Worm (Caenorhabditis elegans) whole organism, L2 larva: ENCODE results near the gene tir-1.

Experiments
- C34F6.9 ChIP-seq: fragments of 150-350 bp; optimal IDR thresholded peaks from 2 replicates; lab custom pipeline; 2014; ENCODE audit warnings: missing biosample characterization, missing genetic modification characterization
- F13H6.1 ChIP-seq: sonication (generic microtip); optimal IDR thresholded peaks from 2 replicates; lab custom pipeline; 2016; ENCODE audit warnings: missing genetic modification characterization, missing compliant biosample characterization
- R02D3.7 ChIP-seq: fragments of 150-350 bp; optimal IDR thresholded peaks from 2 replicates; lab custom pipeline; 2014; ENCODE audit warnings: missing biosample characterization, missing genetic modification characterization
- Y55F3AM.14 ChIP-seq: fragments of 200-800 bp; sonication (Bioruptor generic); optimal IDR thresholded peaks from 2 replicates; lab custom pipeline; 2018; ENCODE audit warnings: mild to moderate bottlenecking, missing genetic modification characterization, missing compliant biosample characterization
- alr-1 ChIP-seq: fragments of 150-350 bp; optimal IDR thresholded peaks from 2 replicates; lab custom pipeline; 2014; ENCODE audit warnings: missing biosample characterization, missing genetic modification characterization
- aly-2 ChIP-seq: fragments of 150-350 bp; optimal IDR thresholded peaks from 2 replicates; lab custom pipeline; 2014; ENCODE audit warnings: missing biosample characterization, missing genetic modification characterization
- ama-1 ChIP-seq: fragments of 150-350 bp; optimal IDR thresholded peaks from 2 replicates; lab custom pipeline; 2018; ENCODE audit warnings: inconsistent platforms
- ceh-16 ChIP-seq: fragments of 150-350 bp; optimal IDR thresholded peaks from 2 replicates; lab custom pipeline; 2014; ENCODE audit warnings: missing biosample characterization, missing genetic modification characterization
- ceh-82 ChIP-seq: fragments of 150-350 bp; optimal IDR thresholded peaks from 2 replicates; lab custom pipeline; 2014; ENCODE audit warnings: missing biosample characterization, missing genetic modification characterization
- crh-2 ChIP-seq: sonication (generic microtip); optimal IDR thresholded peaks from 2 replicates; lab custom pipeline; 2017; ENCODE audit warnings: missing biosample characterization, missing genetic modification characterization
- dmd-4 ChIP-seq: sonication (generic microtip); optimal IDR thresholded peaks from 2 replicates; lab custom pipeline; 2017; ENCODE audit warnings: missing biosample characterization, missing genetic modification characterization
- elt-1 ChIP-seq: fragments of 150-350 bp; optimal IDR thresholded peaks from 2 replicates; lab custom pipeline; 2014; ENCODE audit warnings: missing biosample characterization, missing genetic modification characterization
- elt-3 ChIP-seq: sonication (generic microtip); optimal IDR thresholded peaks from 2 replicates; lab custom pipeline; 2017; ENCODE audit warnings: missing biosample characterization, missing genetic modification characterization
- fos-1 ChIP-seq: fragments of 150-350 bp; optimal IDR thresholded peaks from 2 replicates; lab custom pipeline; 2014; ENCODE audit warnings: missing biosample characterization, missing genetic modification characterization
- gmeb-1 ChIP-seq: fragments of 150-350 bp; optimal IDR thresholded peaks from 2 replicates; lab custom pipeline; 2014; ENCODE audit warnings: missing biosample characterization, missing genetic modification characterization
- lin-11 ChIP-seq: fragments of 150-350 bp; sonication (generic microtip); optimal IDR thresholded peaks from 2 replicates; lab custom pipeline; 2014; ENCODE audit warnings: missing biosample characterization, missing genetic modification characterization, inconsistent platforms, mixed read lengths
- lin-13 ChIP-seq: fragments of 150-350 bp; optimal IDR thresholded peaks from 2 replicates; lab custom pipeline; 2014; ENCODE audit warnings: missing biosample characterization, missing genetic modification reagents, missing genetic modification characterization
- lin-39 ChIP-seq: fragments of 150-350 bp; optimal IDR thresholded peaks from 2 replicates; lab custom pipeline; 2014; ENCODE audit warnings: missing biosample characterization, missing genetic modification reagents, missing genetic modification characterization
- lsy-2 ChIP-seq, 2 experiments: fragments of 150-350 bp in 1 of 2; sonication (generic microtip) in 1 of 2; optimal IDR thresholded peaks; 2 replicates each; lab custom pipeline; 2014 to 2017; ENCODE audit warnings: missing biosample characterization in 2 of 2, missing genetic modification characterization in 2 of 2
- mab-5 ChIP-seq: fragments of 150-350 bp; optimal IDR thresholded peaks from 2 replicates; lab custom pipeline; 2014; ENCODE audit warnings: missing biosample characterization, missing genetic modification characterization
- mbf-1 ChIP-seq: sonication (generic microtip); optimal IDR thresholded peaks from 2 replicates; lab custom pipeline; 2017; ENCODE audit warnings: missing biosample characterization, missing genetic modification characterization
- mdl-1 ChIP-seq, 2 experiments: fragments of 150-350 bp in 1 of 2; sonication (generic microtip) in 1 of 2; optimal IDR thresholded peaks; 2 replicates each; lab custom pipeline; 2017; ENCODE audit warnings: missing biosample characterization in 2 of 2, missing genetic modification characterization in 2 of 2
- nhr-11 ChIP-seq: fragments of 150-350 bp; optimal IDR thresholded peaks from 2 replicates; lab custom pipeline; 2014; ENCODE audit warnings: missing biosample characterization, missing genetic modification characterization
- nhr-129 ChIP-seq: fragments of 150-350 bp; optimal IDR thresholded peaks from 2 replicates; lab custom pipeline; 2014; ENCODE audit warnings: missing biosample characterization, missing genetic modification characterization
- nhr-21 ChIP-seq: fragments of 150-350 bp; optimal IDR thresholded peaks from 2 replicates; lab custom pipeline; 2014; ENCODE audit warnings: missing biosample characterization, missing genetic modification characterization
- nhr-23 ChIP-seq: fragments of 150-350 bp; optimal IDR thresholded peaks from 2 replicates; lab custom pipeline; 2014; ENCODE audit warnings: missing biosample characterization, missing genetic modification reagents, missing genetic modification characterization
- nhr-25 ChIP-seq: fragments of 150-350 bp; sonication (generic microtip); optimal IDR thresholded peaks from 3 replicates; lab custom pipeline; 2014; ENCODE audit warnings: missing biosample characterization, missing genetic modification characterization
- nhr-6 ChIP-seq: fragments of 150-350 bp; optimal IDR thresholded peaks from 2 replicates; lab custom pipeline; 2014; ENCODE audit warnings: missing biosample characterization, missing genetic modification characterization
- nhr-77 ChIP-seq: fragments of 150-350 bp; optimal IDR thresholded peaks from 2 replicates; lab custom pipeline; 2014; ENCODE audit warnings: missing biosample characterization, missing genetic modification characterization
- peb-1 ChIP-seq: fragments of 150-350 bp; optimal IDR thresholded peaks from 2 replicates; lab custom pipeline; 2014; ENCODE audit warnings: missing biosample characterization, missing genetic modification characterization
- sem-4 ChIP-seq: fragments of 150-350 bp; optimal IDR thresholded peaks from 2 replicates; lab custom pipeline; 2014; ENCODE audit warnings: missing biosample characterization, missing genetic modification reagents, missing genetic modification characterization
- skn-1 ChIP-seq: sonication (generic microtip); optimal IDR thresholded peaks from 2 replicates; lab custom pipeline; 2017; ENCODE audit warnings: missing biosample characterization, missing genetic modification characterization
- sma-3 ChIP-seq: sonication (generic microtip); optimal IDR thresholded peaks from 2 replicates; lab custom pipeline; 2016; ENCODE audit warnings: missing genetic modification reagents, missing genetic modification characterization, missing compliant biosample characterization
- sma-9 ChIP-seq, 2 experiments: fragments of 150-350 bp in 1 of 2; sonication (generic microtip) in 1 of 2; optimal IDR thresholded peaks; 2 replicates each; lab custom pipeline; 2014 to 2016; ENCODE audit warnings: missing genetic modification characterization in 2 of 2, mild to moderate bottlenecking in 1 of 2, missing biosample characterization in 1 of 2, missing compliant biosample characterization in 1 of 2, missing genetic modification reagents in 1 of 2, moderate library complexity in 1 of 2
- snpc-4 ChIP-seq: fragments of 150-350 bp; optimal IDR thresholded peaks from 2 replicates; lab custom pipeline; 2014; ENCODE audit warnings: missing biosample characterization, missing genetic modification characterization
- unc-39 ChIP-seq: fragments of 150-350 bp; optimal IDR thresholded peaks from 2 replicates; lab custom pipeline; 2014; ENCODE audit warnings: missing biosample characterization, missing genetic modification characterization
- unc-55 ChIP-seq: fragments of 150-350 bp; sonication (generic microtip); optimal IDR thresholded peaks from 3 replicates; lab custom pipeline; 2014; ENCODE audit warnings: missing biosample characterization, missing genetic modification reagents, missing genetic modification characterization
- unc-62 ChIP-seq: fragments of 150-350 bp; optimal IDR thresholded peaks from 2 replicates; lab custom pipeline; 2014; ENCODE audit warnings: missing biosample characterization, missing genetic modification reagents, missing genetic modification characterization
- zag-1 ChIP-seq: fragments of 150-350 bp; optimal IDR thresholded peaks from 2 replicates; lab custom pipeline; 2014; ENCODE audit warnings: missing biosample characterization, missing genetic modification characterization
- ztf-1 ChIP-seq: fragments of 200-800 bp; sonication (Bioruptor generic); conservative IDR thresholded peaks from 2 replicates; pipeline ENCODE4 v1.3.6; 2022; ENCODE audit warnings: missing genetic modification characterization, missing compliant biosample characterization
- ztf-11 ChIP-seq: sonication (generic microtip); optimal IDR thresholded peaks from 2 replicates; lab custom pipeline; 2017; ENCODE audit warnings: missing biosample characterization, missing genetic modification characterization
- ztf-4 ChIP-seq: fragments of 150-350 bp; optimal IDR thresholded peaks from 2 replicates; lab custom pipeline; 2014; ENCODE audit warnings: missing biosample characterization, missing genetic modification characterization

Gene tir-1

ce11 chrIII:3916624-3917023 lies 15.2 kb upstream of the tir-1 start, which contains the start of gene ccdc-47:
Gene ccdc-47, plus strand, starts transcription at chrIII:3916967.
- TF ChIP-seq ceh-82 (tag; lab: Kevin White, UChicago) (no peak), nhr-129 (tag; lab: Kevin White, UChicago) (peak; percentile 62), ztf-4 (peak; percentile 55), snpc-4 (tag; lab: Kevin White, UChicago) (peak; percentile 2), nhr-25 (tag; lab: Kevin White, UChicago) (peak; percentile 14), sma-3 (GFP tag; lab: Kevin White, UChicago) (peak; percentile 48), peb-1 (tag; lab: Kevin White, UChicago) (no peak), lsy-2 (tag; optimal IDR thresholded peaks at IDR 0.05; lab: Kevin White, UChicago) (peak; percentile 3 to 68), mab-5 (peak; percentile 34), fos-1 (tag; lab: Kevin White, UChicago) (peak; percentile 47), lin-13 (GFP tag; lab: Kevin White, UChicago) (peak; percentile 49), unc-55 (GFP tag; lab: Kevin White, UChicago) (peak; percentile 72), mdl-1 (tag; optimal IDR thresholded peaks at IDR 0.05; lab: Kevin White, UChicago) (no peak), skn-1 (tag; lab: Kevin White, UChicago) (peak; percentile 62), unc-62 (GFP tag; lab: Kevin White, UChicago) (no peak), sma-9 (GFP tag; optimal IDR thresholded peaks at IDR 0.05; lab: Kevin White, UChicago) (peak; percentile 71), sma-9 (tag; optimal IDR thresholded peaks at IDR 0.05; lab: Kevin White, UChicago) (no peak), gmeb-1 (peak; percentile 80), nhr-11 (tag; lab: Kevin White, UChicago) (no peak), C34F6.9 (tag; lab: Kevin White, UChicago) (peak; percentile 69), sem-4 (peak; percentile 41), aly-2 (tag; lab: Kevin White, UChicago) (no peak), F13H6.1 (tag; lab: Kevin White, UChicago) (peak; percentile 55), ceh-16 (no peak), nhr-21 (tag; lab: Kevin White, UChicago) (no peak), crh-2 (tag; lab: Kevin White, UChicago) (peak; percentile 49), lin-11 (peak; percentile 84), zag-1 (tag; lab: Kevin White, UChicago) (no peak)

ce11 chrIII:3915705-3916104 lies 14.3 kb upstream of the tir-1 start:
- TF ChIP-seq nhr-129 (tag; lab: Kevin White, UChicago) (peak; percentile 47), sma-9 (GFP tag; optimal IDR thresholded peaks at IDR 0.05; lab: Kevin White, UChicago) (peak; percentile 18), sma-9 (tag; optimal IDR thresholded peaks at IDR 0.05; lab: Kevin White, UChicago) (no peak), elt-3 (tag; lab: Kevin White, UChicago) (no peak)
- TF ChIP-seq, all 48 proteins: peak for 2

ce11 chrIII:3914836-3915235 lies 13.4 kb upstream of the tir-1 start:
- peak; percentile 29 for TF ChIP-seq F13H6.1 (tag; lab: Kevin White, UChicago)
- peak; percentile 63 for TF ChIP-seq nhr-129 (tag; lab: Kevin White, UChicago)
- TF ChIP-seq C34F6.9 (tag; lab: Kevin White, UChicago), result peak; percentile 33
- peak in 1 of 2 experiments; percentile 4 for TF ChIP-seq lsy-2 (tag; optimal IDR thresholded peaks at IDR 0.05; lab: Kevin White, UChicago)
- peak; percentile 5 for TF ChIP-seq unc-55 (GFP tag; lab: Kevin White, UChicago)
- TF ChIP-seq nhr-25 (tag; lab: Kevin White, UChicago), result no peak
- TF ChIP-seq sma-9 (GFP tag; optimal IDR thresholded peaks at IDR 0.05; lab: Kevin White, UChicago), result peak; percentile 19
- TF ChIP-seq sma-9 (tag; optimal IDR thresholded peaks at IDR 0.05; lab: Kevin White, UChicago), result no peak
- no peak for TF ChIP-seq ztf-11 (tag; lab: Kevin White, UChicago)
- TF ChIP-seq dmd-4 (tag; lab: Kevin White, UChicago), result no peak

ce11 chrIII:3914049-3914448 lies 12.6 kb upstream of the tir-1 start, which contains the start of gene pat-3:
Gene pat-3, minus strand, starts transcription at chrIII:3914149.
- TF ChIP-seq snpc-4 (tag; lab: Kevin White, UChicago) (no peak), zag-1 (tag; lab: Kevin White, UChicago) (no peak), nhr-23 (no peak), crh-2 (tag; lab: Kevin White, UChicago) (no peak), gmeb-1 (no peak), mbf-1 (tag; lab: Kevin White, UChicago) (no peak), Y55F3AM.14 (no peak), mdl-1 (tag; optimal IDR thresholded peaks at IDR 0.05; lab: Kevin White, UChicago) (no peak)

ce11 chrIII:3908205-3908604 lies 6.8 kb upstream of the tir-1 start:
- TF ChIP-seq ama-1 (no peak), dmd-4 (tag; lab: Kevin White, UChicago) (no peak), nhr-77 (tag; lab: Kevin White, UChicago) (no peak), elt-3 (tag; lab: Kevin White, UChicago) (no peak), ztf-4 (peak; percentile 18), sem-4 (no peak), mdl-1 (tag; optimal IDR thresholded peaks at IDR 0.05; lab: Kevin White, UChicago) (no peak), ztf-1 (no peak), alr-1 (no peak), unc-39 (no peak), lin-39 (tag; lab: Kevin White, UChicago) (no peak), nhr-21 (tag; lab: Kevin White, UChicago) (no peak), aly-2 (tag; lab: Kevin White, UChicago) (no peak), R02D3.7 (tag; lab: Kevin White, UChicago) (no peak), nhr-129 (tag; lab: Kevin White, UChicago) (peak; percentile 44), snpc-4 (tag; lab: Kevin White, UChicago) (no peak), crh-2 (tag; lab: Kevin White, UChicago) (no peak), nhr-6 (no peak), elt-1 (tag; lab: Kevin White, UChicago) (no peak), mab-5 (no peak), peb-1 (tag; lab: Kevin White, UChicago) (no peak)
